Fruit fly (Drosophila melanogaster) whole organism, prepupa: Measurements from ENCODE around the gene pod1.
A peak's percentile ranks its signal among the peaks of the same experiment; 100 is the strongest.

Source experiments
- Blimp-1 ChIP-seq: fragments of 200-800 bp; sonication (Bioruptor generic); optimal IDR thresholded peaks from 3 replicates; lab custom pipeline; 2017; ENCODE audit warnings: missing biosample characterization, missing genetic modification characterization, mild to moderate bottlenecking, moderate library complexity, missing genetic modification reagents
- CG10669 ChIP-seq: fragments of 200-800 bp; sonication (Bioruptor generic); optimal IDR thresholded peaks from 3 replicates; lab custom pipeline; 2018; ENCODE audit warnings: missing biosample characterization, mild to moderate bottlenecking, missing genetic modification characterization, moderate library complexity
- CG11294 ChIP-seq: fragments of 200-800 bp; sonication (Bioruptor generic); IDR thresholded peaks from 2 replicates; pipeline ENCODE4 v1.3.6; 2022; ENCODE audit warnings: missing biosample characterization, missing genetic modification characterization
- CG11762 ChIP-seq: fragments of 200-800 bp; sonication (Bioruptor generic); optimal IDR thresholded peaks from 3 replicates; lab custom pipeline; 2016; ENCODE audit warnings: missing biosample characterization, missing genetic modification characterization; ENCODE audit not compliant: insufficient read depth
- CG15336 ChIP-seq: fragments of 200-800 bp; sonication (Bioruptor generic); IDR thresholded peaks from 2 replicates; pipeline ENCODE4 v1.3.6; 2022; ENCODE audit warnings: missing biosample characterization, missing genetic modification characterization
- CG1621 ChIP-seq: fragments of 200-800 bp; sonication (Bioruptor generic); optimal IDR thresholded peaks from 3 replicates; lab custom pipeline; 2018; ENCODE audit warnings: missing biosample characterization, mild to moderate bottlenecking, missing genetic modification characterization
- CG31627 ChIP-seq: fragments of 200-800 bp; sonication (Bioruptor generic); optimal IDR thresholded peaks from 3 replicates; lab custom pipeline; 2016; ENCODE audit warnings: missing biosample characterization, missing genetic modification characterization
- CG32006 ChIP-seq: fragments of 200-800 bp; sonication (Bioruptor generic); optimal IDR thresholded peaks from 3 replicates; lab custom pipeline; 2017; ENCODE audit warnings: missing biosample characterization, mild to moderate bottlenecking, missing genetic modification characterization
- CG34406 ChIP-seq: fragments of 200-800 bp; sonication (Bioruptor generic); optimal IDR thresholded peaks from 3 replicates; lab custom pipeline; 2016; ENCODE audit warnings: missing biosample characterization, missing genetic modification characterization
- CG3919 ChIP-seq: fragments of 200-800 bp; sonication (Bioruptor generic); optimal IDR thresholded peaks from 3 replicates; lab custom pipeline; 2016; ENCODE audit warnings: missing biosample characterization, missing genetic modification characterization
- CG4318 ChIP-seq: fragments of 200-800 bp; sonication (Bioruptor generic); optimal IDR thresholded peaks from 3 replicates; lab custom pipeline; 2017; ENCODE audit warnings: missing biosample characterization, mild to moderate bottlenecking, missing genetic modification characterization
- CG6163 ChIP-seq: fragments of 200-800 bp; sonication (Bioruptor generic); IDR thresholded peaks from 3 replicates; pipeline ENCODE4 v1.3.6; 2022; ENCODE audit warnings: missing biosample characterization, missing genetic modification characterization
- CG6792 ChIP-seq: fragments of 200-800 bp; sonication (Bioruptor generic); optimal IDR thresholded peaks from 3 replicates; lab custom pipeline; 2016; ENCODE audit warnings: missing biosample characterization, missing genetic modification characterization
- CG6808 ChIP-seq: fragments of 200-800 bp; sonication (Bioruptor generic); optimal IDR thresholded peaks from 3 replicates; lab custom pipeline; 2017; ENCODE audit warnings: missing biosample characterization, missing genetic modification characterization, mild to moderate bottlenecking, moderate library complexity, missing genetic modification reagents
- CG6854 ChIP-seq: fragments of 200-800 bp; sonication (Bioruptor generic); optimal IDR thresholded peaks from 2 replicates; lab custom pipeline; 2017; ENCODE audit warnings: missing biosample characterization, mild to moderate bottlenecking, missing genetic modification characterization
- CG7368 ChIP-seq: fragments of 200-800 bp; sonication (Bioruptor generic); optimal IDR thresholded peaks from 3 replicates; lab custom pipeline; 2016; ENCODE audit warnings: missing biosample characterization, missing genetic modification characterization
- CG8119 ChIP-seq: fragments of 200-800 bp; sonication (Bioruptor generic); IDR thresholded peaks from 3 replicates; pipeline ENCODE4 v1.3.6; 2022; ENCODE audit warnings: missing biosample characterization, missing genetic modification characterization
- CG9139 ChIP-seq: fragments of 200-800 bp; sonication (Bioruptor generic); optimal IDR thresholded peaks from 3 replicates; lab custom pipeline; 2017; ENCODE audit warnings: missing biosample characterization, mild to moderate bottlenecking, missing genetic modification characterization
- Eip78C ChIP-seq: fragments of 200-800 bp; sonication (Bioruptor generic); peaks from one replicate; lab custom pipeline; 2016; ENCODE audit warnings: missing biosample characterization, missing genetic modification characterization
- Eip93F ChIP-seq: fragments of 200-800 bp; sonication (Bioruptor generic); optimal IDR thresholded peaks from 2 replicates; lab custom pipeline; 2016; ENCODE audit warnings: missing biosample characterization, mild to moderate bottlenecking, missing genetic modification characterization
- Ets21C ChIP-seq: fragments of 200-800 bp; sonication (Bioruptor generic); optimal IDR thresholded peaks from 3 replicates; lab custom pipeline; 2016; ENCODE audit warnings: missing biosample characterization, missing genetic modification characterization
- Ets96B ChIP-seq: fragments of 200-800 bp; optimal IDR thresholded peaks from 2 replicates; lab custom pipeline; 2019; ENCODE audit warnings: missing biosample characterization, mild to moderate bottlenecking, missing genetic modification characterization, moderate library complexity
- Gug ChIP-seq: fragments of 200-800 bp; sonication (Bioruptor generic); IDR thresholded peaks from 2 replicates; pipeline ENCODE4 v1.3.6; 2022; ENCODE audit warnings: missing biosample characterization, missing genetic modification characterization
- Hr39 ChIP-seq: fragments of 200-800 bp; sonication (Bioruptor generic); optimal IDR thresholded peaks from 2 replicates; lab custom pipeline; 2016; ENCODE audit warnings: missing biosample characterization, missing genetic modification characterization
- Hr4 ChIP-seq: fragments of 200-800 bp; sonication (Bioruptor generic); optimal IDR thresholded peaks from 3 replicates; lab custom pipeline; 2016; ENCODE audit warnings: missing biosample characterization, missing genetic modification characterization
- Lpt ChIP-seq: fragments of 200-800 bp; sonication (Bioruptor generic); optimal IDR thresholded peaks from 3 replicates; lab custom pipeline; 2016; ENCODE audit warnings: missing biosample characterization, missing genetic modification characterization
- Met ChIP-seq: fragments of 200-800 bp; sonication (Bioruptor generic); optimal IDR thresholded peaks from 3 replicates; lab custom pipeline; 2016; ENCODE audit warnings: missing biosample characterization, missing genetic modification characterization
- OdsH ChIP-seq: fragments of 200-800 bp; sonication (Bioruptor generic); optimal IDR thresholded peaks from 3 replicates; lab custom pipeline; 2016; ENCODE audit warnings: missing biosample characterization, missing genetic modification characterization
- Smox ChIP-seq: fragments of 200-800 bp; sonication (Bioruptor generic); optimal IDR thresholded peaks from 3 replicates; lab custom pipeline; 2016; ENCODE audit warnings: missing biosample characterization, missing genetic modification characterization
- Sox15 ChIP-seq: fragments of 200-800 bp; sonication (Bioruptor generic); optimal IDR thresholded peaks from 3 replicates; lab custom pipeline; 2016; ENCODE audit warnings: missing biosample characterization, missing genetic modification characterization
- achi ChIP-seq: fragments of 200-800 bp; sonication (Bioruptor generic); optimal IDR thresholded peaks from 3 replicates; lab custom pipeline; 2016; ENCODE audit warnings: missing biosample characterization, missing genetic modification characterization
- acj6 ChIP-seq: fragments of 200-800 bp; sonication (Bioruptor generic); optimal IDR thresholded peaks from 3 replicates; lab custom pipeline; 2016; ENCODE audit warnings: missing biosample characterization, missing genetic modification characterization
- dac ChIP-seq: fragments of 200-800 bp; sonication (Bioruptor generic); optimal IDR thresholded peaks from 2 replicates; lab custom pipeline; 2017; ENCODE audit warnings: missing biosample characterization, mild to moderate bottlenecking, missing genetic modification characterization
- dsx ChIP-seq: fragments of 200-800 bp; optimal IDR thresholded peaks from 3 replicates; lab custom pipeline; 2019; ENCODE audit warnings: missing biosample characterization, mild to moderate bottlenecking, missing genetic modification characterization, moderate library complexity; ENCODE audit not compliant: poor library complexity, severe bottlenecking
- fd59A ChIP-seq: fragments of 200-800 bp; sonication (Bioruptor generic); optimal IDR thresholded peaks from 2 replicates; lab custom pipeline; 2017; ENCODE audit warnings: missing biosample characterization, mild to moderate bottlenecking, missing genetic modification characterization, missing genetic modification reagents
- fd85E ChIP-seq: fragments of 200-800 bp; sonication (Bioruptor generic); optimal IDR thresholded peaks from 3 replicates; lab custom pipeline; 2016; ENCODE audit warnings: missing biosample characterization, missing genetic modification characterization
- fkh ChIP-seq: fragments of 200-800 bp; sonication (Bioruptor generic); optimal IDR thresholded peaks from 3 replicates; lab custom pipeline; 2017; ENCODE audit warnings: missing biosample characterization, mild to moderate bottlenecking, missing genetic modification characterization, moderate library complexity
- lz ChIP-seq: fragments of 200-800 bp; sonication (Bioruptor generic); optimal IDR thresholded peaks from 3 replicates; lab custom pipeline; 2016; ENCODE audit warnings: missing biosample characterization, missing genetic modification characterization
- net ChIP-seq: fragments of 200-800 bp; sonication (Bioruptor generic); optimal IDR thresholded peaks from 3 replicates; lab custom pipeline; 2016; ENCODE audit warnings: missing biosample characterization, missing genetic modification characterization
- pdm3 ChIP-seq: fragments of 200-800 bp; sonication (Bioruptor generic); optimal IDR thresholded peaks from 3 replicates; lab custom pipeline; 2016; ENCODE audit warnings: missing biosample characterization, missing genetic modification characterization
- salr ChIP-seq, 2 experiments: fragments of 200-800 bp; sonication (Bioruptor generic); optimal IDR thresholded peaks; 3 replicates each; lab custom pipeline; 2016 to 2018; ENCODE audit warnings: missing biosample characterization in 2 of 2, missing genetic modification characterization in 2 of 2, mild to moderate bottlenecking in 1 of 2
- spab ChIP-seq: fragments of 200-800 bp; sonication (Bioruptor generic); optimal IDR thresholded peaks from 2 replicates; lab custom pipeline; 2017; ENCODE audit warnings: missing biosample characterization, mild to moderate bottlenecking, missing genetic modification characterization, missing genetic modification reagents
- ss ChIP-seq, 2 experiments: fragments of 200-800 bp; sonication (Bioruptor generic); optimal IDR thresholded peaks; 2 replicates in 1 of 2; 3 replicates in 1 of 2; lab custom pipeline; 2017 to 2018; ENCODE audit warnings: mild to moderate bottlenecking in 2 of 2, missing biosample characterization in 2 of 2, missing genetic modification characterization in 2 of 2, moderate library complexity in 1 of 2
- topi ChIP-seq: fragments of 200-800 bp; sonication (Bioruptor generic); optimal IDR thresholded peaks from 3 replicates; lab custom pipeline; 2016; ENCODE audit warnings: missing biosample characterization, missing genetic modification characterization
- vri ChIP-seq: fragments of 200-800 bp; sonication (Bioruptor generic); optimal IDR thresholded peaks from 3 replicates; lab custom pipeline; 2016; ENCODE audit warnings: missing biosample characterization, mild to moderate bottlenecking, missing genetic modification characterization

The pod1 gene

DNA sequence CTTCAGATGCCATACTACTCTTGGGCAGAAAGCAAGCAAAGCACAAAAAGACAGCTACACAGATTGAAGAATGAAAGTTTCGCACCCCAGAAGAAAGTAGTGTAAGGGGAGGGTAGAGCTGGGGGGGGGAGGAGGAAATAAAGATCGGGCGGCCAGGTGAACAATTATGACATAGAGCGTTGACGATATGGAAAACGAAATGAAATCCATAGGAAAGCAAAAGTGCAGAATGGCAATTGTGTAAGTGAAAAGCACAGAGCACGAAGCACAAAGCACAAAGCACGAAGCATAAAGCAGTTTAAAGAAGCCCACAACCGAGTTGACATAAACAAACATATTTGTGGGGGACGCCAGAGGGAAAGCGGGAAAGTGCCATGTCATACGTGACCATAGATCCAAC lies 6.5 kb upstream of the pod1 start:
- TF ChIP-seq fkh (no peak), Ets21C (no peak), CG10669 (GFP tag; lab: Kevin White, UChicago) (no peak), CG11294 (GFP tag; lab: Robert Waterston, UW) (no peak), Gug (GFP tag; lab: Robert Waterston, UW) (no peak), CG4318 (GFP tag; lab: Kevin White, UChicago) (no peak), CG11762 (GFP tag; lab: Kevin White, UChicago) (no peak), Blimp-1 (GFP tag; lab: Kevin White, UChicago) (no peak)

DNA sequence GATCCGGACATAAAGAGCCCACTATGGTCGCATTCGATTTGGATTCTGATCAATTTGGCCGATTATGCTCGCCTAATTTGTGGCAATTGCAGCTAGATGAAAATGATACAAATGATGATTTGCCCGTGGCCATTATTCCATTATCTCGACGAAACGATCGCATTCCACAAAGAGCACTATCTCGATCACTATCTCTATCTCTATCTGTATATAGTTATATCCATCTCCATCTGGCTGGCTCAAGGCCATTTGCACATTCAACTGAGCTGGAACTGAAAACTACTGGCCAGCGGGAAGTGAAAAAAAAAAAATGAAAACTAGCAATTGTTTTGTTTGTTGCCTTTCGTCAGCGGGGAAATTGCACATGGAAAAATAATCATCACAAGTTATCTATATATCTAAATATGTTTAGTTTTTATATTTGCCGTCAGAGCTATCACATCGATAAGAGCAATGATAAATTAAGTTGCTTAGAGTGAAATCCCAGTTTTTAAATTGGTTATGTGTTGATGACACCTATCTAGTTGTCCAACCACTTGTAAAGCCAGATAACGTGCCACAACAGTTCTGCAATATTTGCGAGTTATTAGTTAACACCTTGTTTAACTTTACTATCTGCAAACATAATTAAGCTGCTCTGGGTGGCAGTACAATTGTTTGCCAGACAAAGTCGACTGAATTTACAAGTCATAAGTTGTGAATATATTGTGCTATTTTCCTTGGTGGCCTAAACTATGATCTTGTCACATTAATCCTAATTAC lies 4.0 kb upstream of the pod1 start:
- TF ChIP-seq fkh (peak; percentile 17), pdm3 (GFP tag; lab: Kevin White, UChicago) (no peak), CG6854 (GFP tag; lab: Kevin White, UChicago) (no peak), CG8119 (GFP tag; lab: Robert Waterston, UW) (no peak)

DNA sequence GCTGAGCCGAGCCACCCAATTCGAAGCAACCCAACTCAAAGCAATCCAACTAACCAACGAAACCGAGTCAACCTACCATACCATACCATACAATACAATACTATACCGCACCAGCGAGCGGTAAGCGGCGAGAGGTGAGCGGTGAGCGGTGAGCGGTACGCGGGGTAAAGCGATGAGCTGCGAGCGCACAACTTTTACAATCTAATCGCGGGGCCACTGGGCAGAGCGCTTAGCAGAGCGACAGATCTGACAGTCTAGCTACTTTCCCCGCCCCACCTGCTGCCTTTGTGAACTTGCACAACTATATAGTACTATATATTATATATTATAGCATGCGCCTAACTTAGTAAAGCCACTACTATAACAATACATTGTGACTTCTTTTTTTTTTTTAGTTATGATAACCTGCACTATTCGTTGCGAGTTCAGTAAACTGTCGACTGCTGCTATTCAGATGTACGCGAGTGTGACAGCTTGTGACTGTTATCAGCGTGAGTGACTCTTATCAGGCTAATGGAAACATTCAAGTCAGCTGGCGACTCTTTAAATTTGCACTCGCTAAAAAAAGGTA lies 2.7 kb upstream of the pod1 start:
- TF ChIP-seq Eip93F (GFP tag; lab: Kevin White, UChicago), result no peak
- no peak for TF ChIP-seq fd59A
- no peak for TF ChIP-seq CG1621
- TF ChIP-seq Lpt (GFP tag; lab: Kevin White, UChicago), result no peak
- peak; percentile 33 for TF ChIP-seq Hr4
- no peak for TF ChIP-seq fd85E
- no peak for TF ChIP-seq CG9139
- no peak for TF ChIP-seq CG10669 (GFP tag; lab: Kevin White, UChicago)
- TF ChIP-seq spab (GFP tag; lab: Kevin White, UChicago), result no peak
- TF ChIP-seq CG7368 (GFP tag; lab: Kevin White, UChicago), result no peak
- no peak for TF ChIP-seq CG4318 (GFP tag; lab: Kevin White, UChicago)
- TF ChIP-seq Sox15, result no peak
- no peak for TF ChIP-seq ss (GFP tag; optimal IDR thresholded peaks at IDR 0.05; lab: Kevin White, UChicago)
- TF ChIP-seq acj6 (GFP tag; lab: Kevin White, UChicago), result peak; percentile 39
- TF ChIP-seq Smox, result peak; percentile 8
- TF ChIP-seq CG15336, result peak; percentile 33; the same call in 1 of the 2 replicates
- no peak for TF ChIP-seq dsx (GFP tag; lab: Kevin White, UChicago)
- no peak for TF ChIP-seq CG6163 (GFP tag; lab: Robert Waterston, UW)
- TF ChIP-seq CG32006 (GFP tag; lab: Kevin White, UChicago), result peak; percentile 64
- TF ChIP-seq achi, result peak; percentile 7
- TF ChIP-seq CG6792 (GFP tag; lab: Kevin White, UChicago), result no peak
- peak; percentile 43 for TF ChIP-seq Met
- TF ChIP-seq salr (GFP tag; optimal IDR thresholded peaks at IDR 0.05; lab: Kevin White, UChicago), result no peak
- peak; percentile 33 for TF ChIP-seq OdsH (GFP tag; lab: Kevin White, UChicago)
- no peak for TF ChIP-seq topi
- TF ChIP-seq vri, result no peak
- peak; percentile 1 for TF ChIP-seq lz
- no peak for TF ChIP-seq Ets96B (tag; lab: Kevin White, UChicago)
- no peak for TF ChIP-seq CG6808
- no peak for TF ChIP-seq CG34406 (GFP tag; lab: Kevin White, UChicago)
- TF ChIP-seq Eip78C (GFP tag; lab: Kevin White, UChicago), result peak; percentile 76
- no peak for TF ChIP-seq dac (GFP tag; lab: Kevin White, UChicago)
- TF ChIP-seq pdm3 (GFP tag; lab: Kevin White, UChicago), result peak; percentile 15
- peak; percentile 11 for TF ChIP-seq net
- TF ChIP-seq Hr39 (GFP tag; lab: Kevin White, UChicago), result no peak
- no peak for TF ChIP-seq CG31627 (GFP tag; lab: Kevin White, UChicago)
- TF ChIP-seq CG8119 (GFP tag; lab: Robert Waterston, UW), result no peak
- peak; percentile 18 for TF ChIP-seq CG3919 (GFP tag; lab: Kevin White, UChicago)
- no peak for TF ChIP-seq Gug (GFP tag; lab: Robert Waterston, UW)
- TF ChIP-seq CG11762 (GFP tag; lab: Kevin White, UChicago), result no peak
